Fruit fly (Drosophila melanogaster) whole organism: Measurements from ENCODE around the gene CG31730.

Source experiments
- CG8478 ChIP-seq: fragments of >200 bp; optimal IDR thresholded peaks from 2 replicates; lab custom pipeline; 2018; ENCODE audit warnings: inconsistent platforms
- pan ChIP-seq: fragments of >200 bp; optimal IDR thresholded peaks from 2 replicates; lab custom pipeline; 2017
- psq ChIP-seq: fragments of >200 bp; optimal IDR thresholded peaks from 2 replicates; lab custom pipeline; 2017
- usp ChIP-seq: fragments of >200 bp; optimal IDR thresholded peaks from 2 replicates; lab custom pipeline; 2017; ENCODE audit warnings: missing biosample characterization, missing genetic modification characterization, mixed read lengths

dm6 chr2L:13295978-13296702 is 36.6 kb upstream of the CG31730 start:
- TF ChIP-seq psq (no peak), CG8478 (no peak), usp (GFP tag; lab: Kevin White, UChicago) (no peak), pan (lab: Kevin White, UChicago) (no peak)
